Worm (Caenorhabditis elegans) whole organism, mixed stage, embryonic: ENCODE data around the gene tbx-43.

Experiments used
- blmp-1 ChIP-seq: fragments of 150-350 bp; optimal IDR thresholded peaks from 2 replicates; lab custom pipeline; 2014; ENCODE audit warnings: missing biosample characterization, missing genetic modification characterization
- ceh-43 ChIP-seq: fragments of 200-800 bp; sonication (Bioruptor generic); optimal IDR thresholded peaks from 2 replicates; lab custom pipeline; 2018; ENCODE audit warnings: mild to moderate bottlenecking, missing genetic modification characterization, moderate library complexity, missing compliant biosample characterization
- ceh-83 ChIP-seq: fragments of 200-800 bp; sonication (Bioruptor generic); optimal IDR thresholded peaks from 2 replicates; lab custom pipeline; 2018; ENCODE audit warnings: mild to moderate bottlenecking, missing genetic modification characterization, missing compliant biosample characterization
- ces-1 ChIP-seq: fragments of 150-350 bp; optimal IDR thresholded peaks from 2 replicates; lab custom pipeline; 2014; ENCODE audit warnings: missing biosample characterization, missing genetic modification reagents, missing genetic modification characterization
- cnd-1 ChIP-seq: fragments of 200-800 bp; sonication (Bioruptor generic); optimal IDR thresholded peaks from 2 replicates; lab custom pipeline; 2018; ENCODE audit warnings: mild to moderate bottlenecking, missing genetic modification characterization, missing compliant biosample characterization
- drap-1 ChIP-seq: fragments of 200-800 bp; sonication (Bioruptor generic); optimal IDR thresholded peaks from 3 replicates; lab custom pipeline; 2018; ENCODE audit warnings: mild to moderate bottlenecking, missing genetic modification characterization, missing compliant biosample characterization
- elt-1 ChIP-seq: sonication (generic microtip); optimal IDR thresholded peaks from 2 replicates; lab custom pipeline; 2017; ENCODE audit warnings: missing genetic modification characterization, mild to moderate bottlenecking, missing compliant biosample characterization, antibody characterized with exemption, moderate library complexity, borderline replicate concordance; ENCODE audit not compliant: insufficient read depth
- elt-3 ChIP-seq: fragments of 150-350 bp; optimal IDR thresholded peaks from 2 replicates; lab custom pipeline; 2014; ENCODE audit warnings: missing biosample characterization, missing genetic modification characterization
- flh-1 ChIP-seq: fragments of 200-800 bp; sonication (Bioruptor generic); optimal IDR thresholded peaks from 2 replicates; lab custom pipeline; 2018; ENCODE audit warnings: mild to moderate bottlenecking, missing genetic modification characterization, moderate library complexity, missing compliant biosample characterization
- ham-2 ChIP-seq: fragments of 200-800 bp; sonication (Bioruptor generic); optimal IDR thresholded peaks from 2 replicates; lab custom pipeline; 2018; ENCODE audit warnings: mild to moderate bottlenecking, missing genetic modification characterization, missing compliant biosample characterization
- lin-13 ChIP-seq: fragments of 150-350 bp; optimal IDR thresholded peaks from 2 replicates; lab custom pipeline; 2014; ENCODE audit warnings: missing biosample characterization, missing genetic modification characterization
- lin-32 ChIP-seq: fragments of 200-800 bp; sonication (Bioruptor generic); optimal IDR thresholded peaks from 2 replicates; lab custom pipeline; 2018; ENCODE audit warnings: mild to moderate bottlenecking, missing genetic modification characterization, missing compliant biosample characterization
- lsy-2 ChIP-seq: fragments of 150-350 bp; optimal IDR thresholded peaks from 2 replicates; lab custom pipeline; 2014; ENCODE audit warnings: missing biosample characterization, missing genetic modification characterization
- mab-5 ChIP-seq: fragments of 150-350 bp; optimal IDR thresholded peaks from 2 replicates; lab custom pipeline; 2014; ENCODE audit warnings: missing biosample characterization, missing genetic modification characterization
- mls-2 ChIP-seq: sonication (generic microtip); optimal IDR thresholded peaks from 2 replicates; lab custom pipeline; 2016; ENCODE audit warnings: mild to moderate bottlenecking, missing genetic modification characterization, moderate library complexity, missing compliant biosample characterization
- nhr-12 ChIP-seq: fragments of 150-350 bp; optimal IDR thresholded peaks from 2 replicates; lab custom pipeline; 2014; ENCODE audit warnings: missing biosample characterization, missing genetic modification characterization
- pha-4 ChIP-seq: fragments of 150-350 bp; optimal IDR thresholded peaks from 2 replicates; lab custom pipeline; 2018; ENCODE audit warnings: missing biosample characterization, missing genetic modification reagents, missing genetic modification characterization
- sem-2 ChIP-seq: fragments of 200-800 bp; sonication (Bioruptor generic); optimal IDR thresholded peaks from 2 replicates; lab custom pipeline; 2018; ENCODE audit warnings: mild to moderate bottlenecking, missing genetic modification characterization, missing compliant biosample characterization
- sptf-1 ChIP-seq: sonication (generic microtip); optimal IDR thresholded peaks from 2 replicates; lab custom pipeline; 2017; ENCODE audit warnings: mild to moderate bottlenecking, missing genetic modification characterization, moderate library complexity, missing compliant biosample characterization
- tbx-8 ChIP-seq: fragments of 200-800 bp; sonication (Bioruptor generic); optimal IDR thresholded peaks from 2 replicates; lab custom pipeline; 2018; ENCODE audit warnings: mild to moderate bottlenecking, missing genetic modification characterization, moderate library complexity, missing compliant biosample characterization
- unc-120 ChIP-seq: sonication (generic microtip); optimal IDR thresholded peaks from 2 replicates; lab custom pipeline; 2017; ENCODE audit warnings: missing genetic modification characterization, missing compliant biosample characterization; ENCODE audit not compliant: poor library complexity, severe bottlenecking
- unc-62 ChIP-seq: fragments of 150-350 bp; optimal IDR thresholded peaks from 2 replicates; lab custom pipeline; 2014; ENCODE audit warnings: missing biosample characterization, missing genetic modification reagents, missing genetic modification characterization
- zip-8 ChIP-seq: fragments of 150-350 bp; optimal IDR thresholded peaks from 2 replicates; lab custom pipeline; 2014; ENCODE audit warnings: missing biosample characterization, missing genetic modification characterization
- ztf-11 ChIP-seq: fragments of 150-350 bp; optimal IDR thresholded peaks from 2 replicates; lab custom pipeline; 2014; ENCODE audit warnings: missing biosample characterization, missing genetic modification characterization

Gene tbx-43

DNA sequence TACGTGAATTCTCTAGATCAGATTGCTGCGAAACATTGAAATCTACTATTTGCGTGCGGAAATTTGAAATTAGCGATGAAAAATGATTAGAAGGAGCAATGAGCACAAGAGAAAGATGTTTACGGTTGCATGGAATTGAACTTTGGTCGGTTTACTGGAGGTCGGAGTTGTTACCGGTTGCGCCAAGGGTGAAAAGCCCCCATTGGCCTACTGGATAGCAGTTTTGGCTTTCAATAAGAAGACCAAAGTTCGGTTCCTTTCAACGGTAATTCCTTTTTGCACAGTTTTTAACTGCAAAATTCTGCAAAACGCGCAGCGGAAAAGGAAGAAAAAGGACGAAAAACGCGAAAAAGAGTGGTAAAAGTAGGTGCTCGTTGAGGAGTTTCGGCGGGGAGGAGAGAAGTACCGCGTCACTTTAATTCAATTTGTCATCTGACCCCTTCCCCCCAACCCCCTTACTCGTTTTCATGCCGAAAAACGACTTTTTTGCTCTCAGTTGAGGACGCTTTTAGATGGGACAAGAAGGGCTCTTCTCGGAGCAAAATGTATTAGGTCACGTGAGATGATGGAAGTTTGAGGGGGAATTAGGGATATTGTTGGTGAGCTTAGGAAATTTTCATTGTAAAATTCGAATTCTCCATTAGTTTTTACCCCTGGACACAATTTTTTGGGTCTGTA, 24.3 kb downstream of the tbx-43 start:
- TF ChIP-seq cnd-1 (tag; lab: Kevin White, UChicago), result no peak
- peak; percentile 87 for TF ChIP-seq ces-1

DNA sequence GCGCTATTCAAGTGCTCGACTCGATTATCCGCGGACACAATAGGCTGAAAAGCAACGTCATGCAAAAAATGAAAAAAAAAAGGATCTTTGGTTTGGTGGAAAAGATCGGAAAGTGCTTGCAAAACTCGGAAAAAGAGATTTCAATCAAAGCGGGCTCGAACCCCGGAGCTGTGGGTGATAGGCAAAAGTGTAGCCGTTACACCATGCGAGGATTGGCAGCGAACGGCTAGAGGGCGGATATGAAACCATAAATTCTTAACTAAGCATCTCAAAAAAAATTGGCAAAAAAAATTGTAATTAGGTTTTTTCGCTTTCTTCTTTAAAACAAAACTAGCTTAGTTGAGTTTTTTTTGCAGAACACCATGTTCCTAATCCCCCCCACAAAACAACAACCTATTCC, 25.4 kb downstream of the tbx-43 start:
- no peak for TF ChIP-seq ceh-83 (GFP tag; lab: Kevin White, UChicago)
- no peak for TF ChIP-seq sptf-1 (tag; lab: Kevin White, UChicago)
- TF ChIP-seq pha-4 (tag; lab: Kevin White, UChicago), result no peak
- no peak for TF ChIP-seq unc-120 (tag; lab: Kevin White, UChicago)
- TF ChIP-seq lin-32 (GFP tag; lab: Kevin White, UChicago), result no peak
- TF ChIP-seq mls-2, result no peak

DNA sequence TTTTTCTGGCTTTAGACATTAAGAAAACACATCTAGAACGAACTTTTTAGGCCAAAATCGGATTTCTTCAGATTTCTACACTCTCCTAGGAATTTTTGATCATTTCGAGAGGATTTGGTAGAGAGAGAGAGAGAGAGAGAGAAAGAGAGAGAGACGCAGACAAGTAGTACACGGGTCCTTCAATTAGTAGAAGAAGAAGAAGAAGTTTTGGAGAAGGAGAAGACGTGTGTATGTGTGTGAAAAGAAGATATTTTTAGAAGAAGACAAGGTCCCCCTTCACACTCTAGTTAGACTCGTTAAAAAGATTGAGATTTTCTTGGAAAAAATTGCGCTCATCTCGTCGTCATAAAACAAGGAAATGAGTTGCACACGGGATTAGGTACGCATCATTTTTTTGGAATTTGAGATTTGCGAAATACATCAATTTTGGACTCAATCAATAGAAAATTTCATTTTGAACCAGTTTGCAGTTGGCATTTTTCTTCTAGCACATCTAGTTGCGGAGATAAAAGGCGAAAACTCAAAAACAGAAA, 26.3 kb downstream of the tbx-43 start:
- TF ChIP-seq ces-1, result peak; percentile 77
- no peak for TF ChIP-seq elt-1 (tag; lab: Kevin White, UChicago)

DNA sequence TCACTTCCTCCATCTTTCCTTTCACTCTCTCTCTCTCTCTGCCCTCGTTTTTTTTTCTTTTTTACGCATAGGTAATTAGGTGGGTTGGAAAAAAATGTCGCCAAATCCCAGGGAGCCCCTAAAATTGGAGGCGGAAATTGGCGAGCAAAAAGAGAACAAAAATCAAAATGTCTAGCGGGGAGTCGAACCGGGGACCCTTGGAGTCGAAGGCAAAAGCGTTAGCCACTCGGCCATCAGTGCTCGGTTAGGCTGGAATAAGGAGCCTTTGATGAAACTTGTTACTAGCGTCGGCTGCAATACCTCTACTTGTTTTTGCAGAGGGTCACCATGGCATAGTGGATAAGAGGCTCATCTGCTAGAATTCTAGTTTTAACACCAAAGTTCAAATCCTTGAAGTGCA, 26.8 kb downstream of the tbx-43 start:
- TF ChIP-seq lin-13 (tag; lab: Kevin White, UChicago), result no peak
- TF ChIP-seq pha-4 (tag; lab: Kevin White, UChicago), result no peak
- no peak for TF ChIP-seq lsy-2
- no peak for TF ChIP-seq sptf-1 (tag; lab: Kevin White, UChicago)

- TF ChIP-seq ztf-11 (tag; lab: Kevin White, UChicago) (no peak), ces-1 (peak; percentile 86), ceh-43 (GFP tag; lab: Kevin White, UChicago) (no peak), tbx-8 (GFP tag; lab: Kevin White, UChicago) (no peak), drap-1 (no peak), pha-4 (tag; lab: Kevin White, UChicago) (no peak), lsy-2 (no peak), nhr-12 (tag; lab: Kevin White, UChicago) (no peak)
- TF ChIP-seq, all 35 proteins: peak for 1
Measured at ce11 chrIII:1733412-1733811, 36.5 kb downstream of the tbx-43 start.

DNA sequence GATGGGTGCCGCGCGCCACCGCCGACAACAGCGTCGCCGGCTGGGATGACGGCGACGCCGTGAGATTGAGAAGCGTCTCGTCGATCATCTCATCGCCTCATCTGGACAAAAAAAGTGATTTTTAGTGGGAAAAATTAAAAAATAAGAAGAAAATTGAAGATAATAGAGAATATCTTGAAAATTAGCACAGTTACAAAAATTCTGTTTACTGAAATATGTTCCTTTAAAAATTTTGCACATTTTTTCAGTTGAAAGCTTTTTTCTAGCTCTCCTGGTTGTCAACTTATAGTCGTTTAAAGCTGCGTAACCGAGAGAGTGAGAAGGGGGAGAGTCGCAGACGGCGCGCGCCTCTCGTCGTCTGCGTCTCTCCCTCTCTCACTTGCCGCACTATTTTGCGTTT, 36.9 kb downstream of the tbx-43 start, which contains the start of gene ser-4:
ser-4 (minus strand) TSS at position 101 of the 400 bp plus-strand sequence.
- TF ChIP-seq mab-5, result no peak
- no peak for TF ChIP-seq unc-62
- no peak for TF ChIP-seq nhr-12 (tag; lab: Kevin White, UChicago)
- no peak for TF ChIP-seq lin-13 (tag; lab: Kevin White, UChicago)
- no peak for TF ChIP-seq ceh-83 (GFP tag; lab: Kevin White, UChicago)
- TF ChIP-seq unc-120 (tag; lab: Kevin White, UChicago), result no peak
- TF ChIP-seq blmp-1, result no peak
- no peak for TF ChIP-seq cnd-1 (tag; lab: Kevin White, UChicago)
- no peak for TF ChIP-seq lsy-2
- no peak for TF ChIP-seq drap-1
- no peak for TF ChIP-seq flh-1 (GFP tag; lab: Kevin White, UChicago)
- TF ChIP-seq elt-3 (tag; lab: Kevin White, UChicago), result no peak
- no peak for TF ChIP-seq elt-1 (tag; lab: Kevin White, UChicago)
- TF ChIP-seq zip-8 (tag; lab: Kevin White, UChicago), result no peak
- TF ChIP-seq lin-32 (GFP tag; lab: Kevin White, UChicago), result no peak
- no peak for TF ChIP-seq ceh-43 (GFP tag; lab: Kevin White, UChicago)
- no peak for TF ChIP-seq sem-2
- TF ChIP-seq, all 35 proteins: peak for 0

ce11 chrIII:1731850-1732249, 38.0 kb downstream of the tbx-43 start:
- TF ChIP-seq ces-1 (peak; percentile 46), nhr-12 (tag; lab: Kevin White, UChicago) (no peak)

DNA sequence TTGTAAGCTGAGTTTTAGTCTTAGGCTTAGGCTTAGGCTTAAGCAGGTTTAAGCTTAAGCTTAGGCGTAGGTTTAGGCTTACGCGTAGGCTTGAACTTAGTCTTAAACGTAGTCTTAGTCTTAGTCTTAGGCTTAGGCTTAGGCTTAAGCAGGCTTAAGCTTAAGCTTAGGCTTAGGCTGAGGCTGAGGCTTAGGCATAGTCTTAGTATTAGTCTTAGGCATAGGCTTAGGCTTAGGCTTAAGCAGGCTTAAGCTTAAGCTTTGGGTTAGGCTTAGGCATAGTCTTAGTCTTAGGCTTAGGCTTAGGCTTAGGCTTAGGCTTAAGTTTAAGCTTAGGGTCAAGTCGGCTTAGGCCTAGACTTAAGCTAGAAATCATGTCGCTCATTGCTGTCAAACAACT, 51.1 kb downstream of the tbx-43 start:
- TF ChIP-seq ham-2, result peak; percentile 63
- no peak for TF ChIP-seq lsy-2
